Worm (Caenorhabditis elegans) whole organism, L3 larva: ENCODE measurements around the gene gap-1.

Source experiments
- R02D3.7 ChIP-seq: fragments of 150-350 bp; optimal IDR thresholded peaks from 2 replicates; lab custom pipeline; 2014; ENCODE audit warnings: missing biosample characterization, missing genetic modification characterization
- ZK546.5 ChIP-seq: sonication (generic microtip); optimal IDR thresholded peaks from 2 replicates; lab custom pipeline; 2017; ENCODE audit warnings: missing biosample characterization, missing genetic modification characterization
- aly-2 ChIP-seq: fragments of 150-350 bp; optimal IDR thresholded peaks from 2 replicates; lab custom pipeline; 2014; ENCODE audit warnings: missing biosample characterization, missing genetic modification characterization
- ama-1 ChIP-seq: fragments of 150-350 bp; optimal IDR thresholded peaks from 2 replicates; lab custom pipeline; 2018
- ceh-16 ChIP-seq: sonication (generic microtip); optimal IDR thresholded peaks from 2 replicates; lab custom pipeline; 2017; ENCODE audit warnings: missing biosample characterization, missing genetic modification characterization
- ceh-28 ChIP-seq: fragments of 150-350 bp; optimal IDR thresholded peaks from 2 replicates; lab custom pipeline; 2014; ENCODE audit warnings: missing biosample characterization, missing genetic modification reagents, missing genetic modification characterization
- ceh-82 ChIP-seq: fragments of 150-350 bp; optimal IDR thresholded peaks from 2 replicates; lab custom pipeline; 2014; ENCODE audit warnings: missing biosample characterization, missing genetic modification characterization
- ceh-9 ChIP-seq: sonication (generic microtip); optimal IDR thresholded peaks from 2 replicates; lab custom pipeline; 2018; ENCODE audit warnings: missing biosample characterization, missing genetic modification characterization
- daf-12 ChIP-seq: fragments of 150-350 bp; optimal IDR thresholded peaks from 2 replicates; lab custom pipeline; 2014; ENCODE audit warnings: missing biosample characterization, missing genetic modification reagents, missing genetic modification characterization
- egl-27 ChIP-seq: sonication (generic microtip); optimal IDR thresholded peaks from 4 replicates; lab custom pipeline; 2017; ENCODE audit warnings: missing biosample characterization, missing genetic modification reagents, missing genetic modification characterization
- egl-5 ChIP-seq: fragments of 150-350 bp; optimal IDR thresholded peaks from 2 replicates; lab custom pipeline; 2017; ENCODE audit warnings: missing biosample characterization, missing genetic modification reagents, missing genetic modification characterization, inconsistent platforms
- elt-1 ChIP-seq: fragments of 150-350 bp; optimal IDR thresholded peaks from 2 replicates; lab custom pipeline; 2014; ENCODE audit warnings: missing biosample characterization, missing genetic modification characterization
- elt-2 ChIP-seq: sonication (generic microtip); optimal IDR thresholded peaks from 2 replicates; lab custom pipeline; 2016; ENCODE audit warnings: missing genetic modification reagents, mild to moderate bottlenecking, missing genetic modification characterization, missing compliant biosample characterization
- elt-3 ChIP-seq, 3 experiments: fragments of 150-350 bp in 1 of 3; sonication (generic microtip) in 2 of 3; optimal IDR thresholded peaks; 2 replicates in 2 of 3; 4 replicates in 1 of 3; lab custom pipeline; 2014 to 2017; ENCODE audit warnings: missing biosample characterization in 3 of 3, missing genetic modification characterization in 3 of 3
- eor-1 ChIP-seq, 2 experiments: fragments of 150-350 bp; optimal IDR thresholded peaks; 2 replicates each; lab custom pipeline; 2014 to 2018; ENCODE audit warnings: missing biosample characterization in 2 of 2, missing genetic modification characterization in 2 of 2
- fkh-10 ChIP-seq: sonication (generic microtip); optimal IDR thresholded peaks from 2 replicates; lab custom pipeline; 2017; ENCODE audit warnings: missing biosample characterization, missing genetic modification reagents, missing genetic modification characterization
- fkh-2 ChIP-seq: fragments of 150-350 bp; optimal IDR thresholded peaks from 2 replicates; lab custom pipeline; 2014; ENCODE audit warnings: missing biosample characterization, missing genetic modification reagents, missing genetic modification characterization
- fos-1 ChIP-seq: fragments of 150-350 bp; optimal IDR thresholded peaks from 2 replicates; lab custom pipeline; 2014; ENCODE audit warnings: missing biosample characterization, missing genetic modification characterization
- hmg-11 ChIP-seq: sonication (generic microtip); optimal IDR thresholded peaks from 2 replicates; lab custom pipeline; 2016; ENCODE audit warnings: missing genetic modification characterization, missing compliant biosample characterization
- jun-1 ChIP-seq: fragments of 150-350 bp; optimal IDR thresholded peaks from 2 replicates; lab custom pipeline; 2014; ENCODE audit warnings: missing biosample characterization, missing genetic modification reagents, missing genetic modification characterization
- lin-15B ChIP-seq: fragments of 150-350 bp; optimal IDR thresholded peaks from 2 replicates; lab custom pipeline; 2014; ENCODE audit warnings: missing biosample characterization, missing genetic modification characterization
- lin-39 ChIP-seq: fragments of 150-350 bp; optimal IDR thresholded peaks from 2 replicates; lab custom pipeline; 2018; ENCODE audit warnings: missing biosample characterization, missing genetic modification reagents, missing genetic modification characterization
- lsy-12 ChIP-seq: sonication (generic microtip); optimal IDR thresholded peaks from 2 replicates; lab custom pipeline; 2016; ENCODE audit warnings: mild to moderate bottlenecking, missing genetic modification characterization, missing compliant biosample characterization
- mdl-1 ChIP-seq: fragments of 150-350 bp; optimal IDR thresholded peaks from 2 replicates; lab custom pipeline; 2014; ENCODE audit warnings: missing biosample characterization, missing genetic modification characterization
- mml-1 ChIP-seq: fragments of 150-350 bp; sonication (generic microtip); optimal IDR thresholded peaks from 3 replicates; lab custom pipeline; 2014; ENCODE audit warnings: missing biosample characterization, missing genetic modification characterization
- nfya-1 ChIP-seq: sonication (generic microtip); optimal IDR thresholded peaks from 2 replicates; lab custom pipeline; 2017; ENCODE audit warnings: missing genetic modification characterization, mild to moderate bottlenecking, missing compliant biosample characterization, antibody characterized with exemption, moderate library complexity; ENCODE audit not compliant: insufficient read depth
- nhr-11 ChIP-seq: fragments of 150-350 bp; optimal IDR thresholded peaks from 2 replicates; lab custom pipeline; 2014; ENCODE audit warnings: missing biosample characterization, missing genetic modification characterization
- nhr-12 ChIP-seq: fragments of 150-350 bp; optimal IDR thresholded peaks from 2 replicates; lab custom pipeline; 2014; ENCODE audit warnings: missing biosample characterization, missing genetic modification characterization
- nhr-23 ChIP-seq: fragments of 150-350 bp; optimal IDR thresholded peaks from 2 replicates; lab custom pipeline; 2014; ENCODE audit warnings: missing biosample characterization, missing genetic modification reagents, missing genetic modification characterization
- nhr-237 ChIP-seq: fragments of 150-350 bp; optimal IDR thresholded peaks from 2 replicates; lab custom pipeline; 2014; ENCODE audit warnings: missing biosample characterization, missing genetic modification characterization
- nhr-25 ChIP-seq: sonication (generic microtip); optimal IDR thresholded peaks from 2 replicates; lab custom pipeline; 2017; ENCODE audit warnings: missing biosample characterization, missing genetic modification characterization
- nhr-28 ChIP-seq: fragments of 150-350 bp; optimal IDR thresholded peaks from 2 replicates; lab custom pipeline; 2014; ENCODE audit warnings: missing biosample characterization, missing genetic modification characterization
- nhr-43 ChIP-seq: sonication (generic microtip); optimal IDR thresholded peaks from 2 replicates; lab custom pipeline; 2016; ENCODE audit warnings: mild to moderate bottlenecking, missing genetic modification characterization, missing compliant biosample characterization; ENCODE audit not compliant: poor library complexity, severe bottlenecking
- nhr-67 ChIP-seq: fragments of 150-350 bp; optimal IDR thresholded peaks from 2 replicates; lab custom pipeline; 2014; ENCODE audit warnings: missing biosample characterization, missing genetic modification characterization
- nhr-76 ChIP-seq: fragments of 150-350 bp; sonication (generic microtip); optimal IDR thresholded peaks from 5 replicates; lab custom pipeline; 2014; ENCODE audit warnings: missing biosample characterization, missing genetic modification characterization
- nhr-77 ChIP-seq: fragments of 150-350 bp; optimal IDR thresholded peaks from 2 replicates; lab custom pipeline; 2014; ENCODE audit warnings: missing biosample characterization, missing genetic modification characterization
- pha-4 ChIP-seq: fragments of 150-350 bp; optimal IDR thresholded peaks from 2 replicates; lab custom pipeline; 2014; ENCODE audit warnings: missing biosample characterization, missing genetic modification reagents, missing genetic modification characterization
- pqm-1 ChIP-seq: fragments of 150-350 bp; optimal IDR thresholded peaks from 2 replicates; lab custom pipeline; 2017; ENCODE audit warnings: missing biosample characterization, missing genetic modification characterization, inconsistent platforms
- sea-2 ChIP-seq: fragments of 150-350 bp; sonication (generic microtip); optimal IDR thresholded peaks from 4 replicates; lab custom pipeline; 2014; ENCODE audit warnings: missing biosample characterization, missing genetic modification reagents, missing genetic modification characterization
- skn-1 ChIP-seq: fragments of 150-350 bp; optimal IDR thresholded peaks from 2 replicates; lab custom pipeline; 2014; ENCODE audit warnings: missing biosample characterization, missing genetic modification characterization
- snpc-4 ChIP-seq: fragments of 150-350 bp; optimal IDR thresholded peaks from 2 replicates; lab custom pipeline; 2014; ENCODE audit warnings: missing biosample characterization, missing genetic modification characterization
- tbx-2 ChIP-seq: sonication (generic microtip); optimal IDR thresholded peaks from 2 replicates; lab custom pipeline; 2016; ENCODE audit warnings: mild to moderate bottlenecking, missing genetic modification characterization, missing compliant biosample characterization
- unc-39 ChIP-seq: sonication (generic microtip); optimal IDR thresholded peaks from 4 replicates; lab custom pipeline; 2017; ENCODE audit warnings: missing biosample characterization, missing genetic modification characterization
- unc-62 ChIP-seq: fragments of 150-350 bp; sonication (generic microtip); optimal IDR thresholded peaks from 4 replicates; lab custom pipeline; 2014; ENCODE audit warnings: missing biosample characterization, missing genetic modification reagents, missing genetic modification characterization
- zag-1 ChIP-seq: fragments of 150-350 bp; optimal IDR thresholded peaks from 2 replicates; lab custom pipeline; 2014; ENCODE audit warnings: missing biosample characterization, missing genetic modification characterization
- ztf-11 ChIP-seq: fragments of 150-350 bp; optimal IDR thresholded peaks from 2 replicates; lab custom pipeline; 2014; ENCODE audit warnings: missing biosample characterization, missing genetic modification characterization
- ztf-4 ChIP-seq: fragments of 150-350 bp; optimal IDR thresholded peaks from 2 replicates; lab custom pipeline; 2014; ENCODE audit warnings: missing biosample characterization, missing genetic modification characterization

gap-1 gene

ce11 chrX:2233929-2234328 is 41.6 kb downstream of the gap-1 start, which contains the start of gene T14F9.2 (continued):
- TF ChIP-seq mml-1 (no peak), unc-62 (GFP tag; lab: Kevin White, UChicago) (no peak), hmg-11 (tag; lab: Kevin White, UChicago) (peak; percentile 73), lin-15B (peak; percentile 32), fkh-10 (no peak), skn-1 (tag; lab: Kevin White, UChicago) (no peak), R02D3.7 (no peak), jun-1 (tag; lab: Kevin White, UChicago) (no peak), nhr-28 (tag; lab: Kevin White, UChicago) (no peak), lin-39 (no peak), snpc-4 (tag; lab: Kevin White, UChicago) (peak; percentile 23), mdl-1 (no peak), elt-1 (tag; lab: Kevin White, UChicago) (peak; percentile 51)

ce11 chrX:2237438-2237961 is 45.2 kb downstream of the gap-1 start, which contains the start of gene vha-15:
vha-15 (plus strand) TSS chrX:2237911.
- TF ChIP-seq fkh-10 (peak; percentile 46), egl-27 (no peak), egl-5 (tag; lab: Kevin White, UChicago) (peak; percentile 3), sea-2 (GFP tag; lab: Kevin White, UChicago) (peak; percentile 26), zag-1 (no peak), skn-1 (tag; lab: Kevin White, UChicago) (peak; percentile 37), nhr-237 (tag; lab: Kevin White, UChicago) (no peak), nhr-76 (tag; lab: Kevin White, UChicago) (no peak), nfya-1 (peak; percentile 95), jun-1 (tag; lab: Kevin White, UChicago) (peak; percentile 9), hmg-11 (tag; lab: Kevin White, UChicago) (peak; percentile 65), pha-4 (tag; lab: Kevin White, UChicago) (peak; percentile 86), mdl-1 (no peak), ZK546.5 (tag; lab: Kevin White, UChicago) (peak; percentile 18), snpc-4 (tag; lab: Kevin White, UChicago) (peak; percentile 68), nhr-28 (tag; lab: Kevin White, UChicago) (no peak), nhr-12 (tag; lab: Kevin White, UChicago) (no peak), ceh-16 (tag; lab: Kevin White, UChicago) (no peak), fkh-2 (no peak), lin-15B (peak; percentile 75), elt-3 (tag; optimal IDR thresholded peaks at IDR 0.05; lab: Kevin White, UChicago) (no peak), nhr-25 (tag; lab: Kevin White, UChicago) (peak; percentile 93), daf-12 (no peak), ceh-82 (tag; lab: Kevin White, UChicago) (no peak), nhr-77 (tag; lab: Kevin White, UChicago) (no peak), unc-62 (GFP tag; lab: Kevin White, UChicago) (no peak), ceh-28 (tag; lab: Kevin White, UChicago) (peak; percentile 93), tbx-2 (no peak), lsy-12 (no peak), fos-1 (tag; lab: Kevin White, UChicago) (no peak), eor-1 (tag; optimal IDR thresholded peaks at IDR 0.05; lab: Kevin White, UChicago) (no peak), nhr-43 (peak; percentile 48), lin-39 (peak; percentile 85), R02D3.7 (peak; percentile 49), ztf-11 (no peak), elt-1 (tag; lab: Kevin White, UChicago) (peak; percentile 7), ceh-9 (tag; lab: Kevin White, UChicago) (no peak), nhr-67 (tag; lab: Kevin White, UChicago) (no peak), ama-1 (lab: Kevin White, UChicago) (no peak), nhr-23 (peak; percentile 73), nhr-11 (tag; lab: Kevin White, UChicago) (no peak), unc-39 (tag; lab: Kevin White, UChicago) (no peak), ztf-4 (tag; lab: Kevin White, UChicago) (no peak), elt-2 (peak; percentile 63), pqm-1 (tag; lab: Kevin White, UChicago) (peak; percentile 62), aly-2 (tag; lab: Kevin White, UChicago) (no peak), mml-1 (no peak)
